Worm (Caenorhabditis elegans) whole organism, young adult: Measurements from ENCODE around the gene acdh-8.

Source experiments
- F10E7.11 ChIP-seq: sonication (generic microtip); optimal IDR thresholded peaks from 2 replicates; lab custom pipeline; 2017; ENCODE audit warnings: mild to moderate bottlenecking, missing genetic modification characterization, moderate library complexity, missing compliant biosample characterization
- F37B4.10 ChIP-seq: fragments of 200-800 bp; sonication (Bioruptor generic); IDR thresholded peaks from 2 replicates; pipeline ENCODE4 v1.3.6; 2022; ENCODE audit warnings: missing genetic modification characterization, missing compliant biosample characterization
- F52B5.7 ChIP-seq: sonication (generic microtip); optimal IDR thresholded peaks from 2 replicates; lab custom pipeline; 2016; ENCODE audit warnings: mild to moderate bottlenecking, missing genetic modification characterization, missing compliant biosample characterization
- K11D2.4 ChIP-seq: fragments of 200-800 bp; sonication (Bioruptor generic); IDR thresholded peaks from 2 replicates; pipeline ENCODE4 v1.3.6; 2022; ENCODE audit warnings: missing genetic modification reagents, missing genetic modification characterization, missing compliant biosample characterization
- K12H6.12 ChIP-seq: fragments of 200-800 bp; sonication (Bioruptor generic); optimal IDR thresholded peaks from 2 replicates; lab custom pipeline; 2018; ENCODE audit warnings: mild to moderate bottlenecking, missing genetic modification characterization, missing compliant biosample characterization
- T07F8.4 ChIP-seq: sonication (generic microtip); optimal IDR thresholded peaks from 2 replicates; lab custom pipeline; 2016; ENCODE audit warnings: mild to moderate bottlenecking, missing genetic modification characterization, moderate library complexity, missing compliant biosample characterization
- Y53G8AR.9 ChIP-seq: fragments of 200-800 bp; sonication (Bioruptor generic); conservative IDR thresholded peaks from 2 replicates; pipeline ENCODE4 v1.3.6; 2022; ENCODE audit warnings: missing genetic modification reagents, missing genetic modification characterization, missing compliant biosample characterization
- Y56A3A.18 ChIP-seq: fragments of 200-800 bp; sonication (Bioruptor generic); IDR thresholded peaks from 2 replicates; pipeline ENCODE4 v1.3.6; 2022; ENCODE audit warnings: missing genetic modification reagents, missing genetic modification characterization, missing compliant biosample characterization
- ZK185.1 ChIP-seq: sonication (generic microtip); optimal IDR thresholded peaks from 2 replicates; lab custom pipeline; 2016; ENCODE audit warnings: mild to moderate bottlenecking, missing genetic modification characterization, missing compliant biosample characterization; ENCODE audit not compliant: poor library complexity, severe bottlenecking
- bed-2 ChIP-seq: fragments of 200-800 bp; sonication (Bioruptor generic); IDR thresholded peaks from 2 replicates; pipeline ENCODE4 v1.3.6; 2022; ENCODE audit warnings: missing genetic modification reagents, missing genetic modification characterization, missing compliant biosample characterization
- cebp-1 ChIP-seq, 2 experiments: fragments of 200-800 bp in 1 of 2; sonication (Bioruptor generic) in 1 of 2; sonication (generic microtip) in 1 of 2; IDR thresholded peaks in 1 of 2; optimal IDR thresholded peaks in 1 of 2; 2 replicates each; pipeline versions ENCODE4 v1.3.6 to Lab custom; 2017 to 2022; ENCODE audit warnings: missing compliant biosample characterization in 2 of 2, missing genetic modification characterization in 2 of 2, mild to moderate bottlenecking in 1 of 2, missing genetic modification reagents in 1 of 2, moderate library complexity in 1 of 2
- ceh-58 ChIP-seq: fragments of 200-800 bp; sonication (Bioruptor generic); IDR thresholded peaks from 2 replicates; pipeline ENCODE4 v1.3.6; 2022; ENCODE audit warnings: missing genetic modification characterization, missing compliant biosample characterization
- ceh-91 ChIP-seq: fragments of 200-800 bp; sonication (Bioruptor generic); IDR thresholded peaks from 2 replicates; pipeline ENCODE4 v1.3.6; 2022; ENCODE audit warnings: missing genetic modification reagents, missing genetic modification characterization, missing compliant biosample characterization
- chd-7 ChIP-seq: sonication (generic microtip); optimal IDR thresholded peaks from 2 replicates; lab custom pipeline; 2016; ENCODE audit warnings: mild to moderate bottlenecking, missing genetic modification characterization, moderate library complexity, missing compliant biosample characterization
- die-1 ChIP-seq: sonication (generic microtip); optimal IDR thresholded peaks from 2 replicates; lab custom pipeline; 2016; ENCODE audit warnings: missing genotype, mild to moderate bottlenecking, missing genetic modification characterization, missing compliant biosample characterization
- dpl-1 ChIP-seq: fragments of 150-350 bp; optimal IDR thresholded peaks from 2 replicates; lab custom pipeline; 2014; ENCODE audit warnings: missing biosample characterization, missing genetic modification reagents, missing genetic modification characterization
- egl-18 ChIP-seq: fragments of 200-800 bp; sonication (Bioruptor generic); IDR thresholded peaks from 2 replicates; pipeline ENCODE4 v1.3.6; 2022; ENCODE audit warnings: missing genetic modification reagents, missing genetic modification characterization, missing compliant biosample characterization
- egl-44 ChIP-seq: fragments of 200-800 bp; sonication (Bioruptor generic); IDR thresholded peaks from 2 replicates; pipeline ENCODE4 v1.3.6; 2022; ENCODE audit warnings: missing genetic modification reagents, missing genetic modification characterization, missing compliant biosample characterization
- egrh-3 ChIP-seq: fragments of 200-800 bp; sonication (Bioruptor generic); IDR thresholded peaks from 2 replicates; pipeline ENCODE4 v1.3.6; 2022; ENCODE audit warnings: missing genetic modification reagents, missing genetic modification characterization, missing compliant biosample characterization
- him-1 ChIP-seq: sonication (generic microtip); optimal IDR thresholded peaks from 2 replicates; lab custom pipeline; 2016; ENCODE audit warnings: missing genotype, missing genetic modification reagents, missing genetic modification characterization, missing compliant biosample characterization
- hlh-26 ChIP-seq: fragments of 200-800 bp; sonication (Bioruptor generic); conservative IDR thresholded peaks from 2 replicates; pipeline ENCODE4 v1.3.6; 2022; ENCODE audit warnings: missing genetic modification reagents, missing genetic modification characterization, missing compliant biosample characterization
- hmg-1.2 ChIP-seq: fragments of 200-800 bp; sonication (Bioruptor generic); IDR thresholded peaks from 2 replicates; pipeline ENCODE4 v1.3.6; 2022; ENCODE audit warnings: missing genetic modification reagents, missing genetic modification characterization, missing compliant biosample characterization
- hmg-20 ChIP-seq: fragments of 200-800 bp; sonication (Bioruptor generic); IDR thresholded peaks from 2 replicates; pipeline ENCODE4 v1.3.6; 2022; ENCODE audit warnings: missing genetic modification reagents, missing genetic modification characterization, missing compliant biosample characterization
- hsf-1 ChIP-seq: fragments of 200-800 bp; sonication (Bioruptor generic); IDR thresholded peaks from 2 replicates; pipeline ENCODE4 v1.3.6; 2022; ENCODE audit warnings: missing genetic modification reagents, missing genetic modification characterization, missing compliant biosample characterization
- let-607 ChIP-seq, 2 experiments: fragments of 200-800 bp in 1 of 2; sonication (Bioruptor generic) in 1 of 2; sonication (generic microtip) in 1 of 2; optimal IDR thresholded peaks; 2 replicates each; lab custom pipeline; 2016 to 2018; ENCODE audit warnings: mild to moderate bottlenecking in 2 of 2, missing compliant biosample characterization in 2 of 2, missing genetic modification characterization in 2 of 2, moderate library complexity in 2 of 2, missing genotype in 1 of 2
- lin-26 ChIP-seq: fragments of 200-800 bp; sonication (Bioruptor generic); IDR thresholded peaks from 2 replicates; pipeline ENCODE4 v1.3.6; 2022; ENCODE audit warnings: missing genetic modification reagents, missing genetic modification characterization, missing compliant biosample characterization
- lin-35 ChIP-seq, 3 experiments: fragments of 150-350 bp in 2 of 3; sonication (generic microtip) in 1 of 3; optimal IDR thresholded peaks; 2 replicates each; lab custom pipeline; 2014 to 2018; ENCODE audit warnings: missing biosample characterization in 3 of 3, missing genetic modification characterization in 3 of 3, missing genetic modification reagents in 3 of 3
- lin-40 ChIP-seq: sonication (generic microtip); optimal IDR thresholded peaks from 2 replicates; lab custom pipeline; 2016; ENCODE audit warnings: missing genetic modification characterization, mild to moderate bottlenecking, missing compliant biosample characterization, missing genotype, missing genetic modification reagents
- madf-3 ChIP-seq: fragments of 200-800 bp; sonication (Bioruptor generic); IDR thresholded peaks from 2 replicates; pipeline ENCODE4 v1.3.6; 2022; ENCODE audit warnings: missing genetic modification reagents, missing genetic modification characterization, missing compliant biosample characterization
- mcd-1 ChIP-seq: fragments of 200-800 bp; sonication (Bioruptor generic); IDR thresholded peaks from 2 replicates; pipeline ENCODE4 v1.3.6; 2022; ENCODE audit warnings: missing genetic modification reagents, missing genetic modification characterization, missing compliant biosample characterization
- nhr-90 ChIP-seq: sonication (generic microtip); optimal IDR thresholded peaks from 2 replicates; lab custom pipeline; 2016; ENCODE audit warnings: missing genotype, mild to moderate bottlenecking, missing genetic modification characterization, missing compliant biosample characterization
- rec-8 ChIP-seq, 2 experiments: sonication (generic microtip); optimal IDR thresholded peaks; 2 replicates each; lab custom pipeline; 2016; ENCODE audit warnings: mild to moderate bottlenecking in 2 of 2, missing genetic modification characterization in 2 of 2, missing genetic modification reagents in 2 of 2, missing genotype in 2 of 2, missing biosample characterization in 1 of 2, missing compliant biosample characterization in 1 of 2, moderate library complexity in 1 of 2
- repo-1 ChIP-seq: sonication (generic microtip); optimal IDR thresholded peaks from 2 replicates; lab custom pipeline; 2017; ENCODE audit warnings: mild to moderate bottlenecking, missing genetic modification characterization, missing compliant biosample characterization
- rpc-1 ChIP-seq, 2 experiments: fragments of 150-350 bp in 1 of 2; sonication (generic microtip) in 1 of 2; optimal IDR thresholded peaks; 2 replicates each; lab custom pipeline; 2014 to 2018; ENCODE audit warnings: missing biosample characterization in 1 of 2, missing genetic modification characterization in 1 of 2, missing genetic modification reagents in 1 of 2, missing genotype in 1 of 2
- snpc-3.4 ChIP-seq: sonication (generic microtip); optimal IDR thresholded peaks from 2 replicates; lab custom pipeline; 2017; ENCODE audit warnings: missing genetic modification characterization, mild to moderate bottlenecking, missing compliant biosample characterization, antibody characterized with exemption, moderate library complexity, missing genotype, missing genetic modification reagents
- snpc-4 ChIP-seq, 5 experiments: fragments of 150-350 bp in 1 of 5; sonication (generic microtip) in 4 of 5; optimal IDR thresholded peaks; 2 replicates each; lab custom pipeline; 2014 to 2018; ENCODE audit warnings: missing genetic modification characterization in 5 of 5, missing biosample characterization in 3 of 5, antibody characterized with exemption in 2 of 5, mild to moderate bottlenecking in 2 of 5, missing compliant biosample characterization in 2 of 5, missing genotype in 2 of 5, moderate library complexity in 2 of 5, missing genetic modification reagents in 1 of 5
- tlf-1 ChIP-seq: fragments of 200-800 bp; sonication (Bioruptor generic); optimal IDR thresholded peaks from 2 replicates; lab custom pipeline; 2018; ENCODE audit warnings: mild to moderate bottlenecking, missing genetic modification characterization, missing compliant biosample characterization
- unc-130 ChIP-seq: sonication (generic microtip); optimal IDR thresholded peaks from 2 replicates; lab custom pipeline; 2016; ENCODE audit warnings: missing genetic modification reagents, missing genetic modification characterization, missing compliant biosample characterization
- zfh-2 ChIP-seq: fragments of 200-800 bp; sonication (Bioruptor generic); conservative IDR thresholded peaks from 2 replicates; pipeline ENCODE4 v1.3.6; 2022; ENCODE audit warnings: missing genetic modification reagents, missing genetic modification characterization, missing compliant biosample characterization
- ztf-18 ChIP-seq: sonication (generic microtip); optimal IDR thresholded peaks from 2 replicates; lab custom pipeline; 2016; ENCODE audit warnings: missing genotype, mild to moderate bottlenecking, missing genetic modification characterization, missing compliant biosample characterization
- ztf-22 ChIP-seq: fragments of 200-800 bp; sonication (Bioruptor generic); optimal IDR thresholded peaks from 2 replicates; lab custom pipeline; 2018; ENCODE audit warnings: mild to moderate bottlenecking, missing genetic modification characterization, moderate library complexity, missing compliant biosample characterization
- ztf-25 ChIP-seq: fragments of 200-800 bp; sonication (Bioruptor generic); IDR thresholded peaks from 2 replicates; pipeline ENCODE4 v1.3.6; 2022; ENCODE audit warnings: missing genetic modification reagents, missing genetic modification characterization, missing compliant biosample characterization
- ztf-28 ChIP-seq: fragments of 200-800 bp; sonication (Bioruptor generic); IDR thresholded peaks from 2 replicates; pipeline ENCODE4 v1.3.6; 2022; ENCODE audit warnings: missing genetic modification reagents, missing genetic modification characterization, missing compliant biosample characterization
- ztf-3 ChIP-seq: fragments of 200-800 bp; sonication (Bioruptor generic); optimal IDR thresholded peaks from 2 replicates; lab custom pipeline; 2018; ENCODE audit warnings: mild to moderate bottlenecking, missing genetic modification characterization, missing compliant biosample characterization

Gene acdh-8

ce11 chrII:5772547-5773142 is 21.6 kb upstream of the acdh-8 start (continued):
- no peak for TF ChIP-seq hlh-26 (GFP tag; lab: Robert Waterston, UW)
- TF ChIP-seq snpc-3.4, result no peak
- 0 out of 2 replicates have a peak, but pooled peaks have one; percentile 57 for TF ChIP-seq Y53G8AR.9
- TF ChIP-seq hmg-20 (GFP tag; lab: Robert Waterston, UW), result no peak
- peak; percentile 58 for TF ChIP-seq nhr-90
- TF ChIP-seq dpl-1 (GFP tag; lab: Kevin White, UChicago), result no peak
- 0 out of 2 replicates have a peak, but pooled peaks have one; percentile 55 for TF ChIP-seq madf-3 (GFP tag; lab: Robert Waterston, UW)
- peak; percentile 7 for TF ChIP-seq tlf-1 (GFP tag; lab: Kevin White, UChicago)
- no peak for TF ChIP-seq unc-130 (GFP tag; lab: Kevin White, UChicago)
- TF ChIP-seq rec-8 (tag; optimal IDR thresholded peaks at IDR 0.05; lab: Kevin White, UChicago), result peak; percentile 16 to 63
- TF ChIP-seq ceh-91 (GFP tag; lab: Robert Waterston, UW), result no peak
- peak; percentile 37 for TF ChIP-seq T07F8.4
- peak; percentile 38; the same call in 1 of the 2 replicates for TF ChIP-seq mcd-1
- 0 out of 2 replicates have a peak, but pooled peaks have one; percentile 50 for TF ChIP-seq ztf-28 (GFP tag; lab: Robert Waterston, UW)
- no peak for TF ChIP-seq ceh-58 (GFP tag; lab: Robert Waterston, UW)
- no peak for TF ChIP-seq lin-35 (GFP tag; optimal IDR thresholded peaks at IDR 0.05; lab: Kevin White, UChicago)
- TF ChIP-seq ztf-18, result peak; percentile 58
- TF ChIP-seq cebp-1 (GFP tag; IDR thresholded peaks at IDR 0.05; lab: Robert Waterston, UW), result no peak
- no peak for TF ChIP-seq cebp-1 (tag; optimal IDR thresholded peaks at IDR 0.05; lab: Kevin White, UChicago)
- no peak for TF ChIP-seq ztf-3
- peak; percentile 12 for TF ChIP-seq F52B5.7
- TF ChIP-seq lin-26, result peak; percentile 86
- TF ChIP-seq ztf-22, result no peak
- TF ChIP-seq egl-18, result no peak
- TF ChIP-seq bed-2 (GFP tag; lab: Robert Waterston, UW), result no peak
- no peak for TF ChIP-seq hsf-1
- peak; percentile 26 for TF ChIP-seq lin-40 (tag; lab: Kevin White, UChicago)
- peak; percentile 64 for TF ChIP-seq rpc-1 (optimal IDR thresholded peaks at IDR 0.05; lab: Kevin White, UChicago)
- TF ChIP-seq rpc-1 (tag; optimal IDR thresholded peaks at IDR 0.05; lab: Kevin White, UChicago), result peak; percentile 81
- TF ChIP-seq repo-1 (tag; lab: Kevin White, UChicago), result peak; percentile 2
- peak; percentile 52 for TF ChIP-seq chd-7 (tag; lab: Kevin White, UChicago)
- TF ChIP-seq K11D2.4 (GFP tag; lab: Robert Waterston, UW), result 0 out of 2 replicates have a peak, but pooled peaks have one; percentile 54
- no peak for TF ChIP-seq let-607 (tag; optimal IDR thresholded peaks at IDR 0.05; lab: Kevin White, UChicago)
- peak; percentile 33; the same call in 1 of the 2 replicates for TF ChIP-seq egrh-3 (GFP tag; lab: Robert Waterston, UW)
- TF ChIP-seq F37B4.10 (GFP tag; lab: Robert Waterston, UW), result no peak
- peak; percentile 78 for TF ChIP-seq hmg-1.2 (GFP tag; lab: Robert Waterston, UW)
- peak; percentile 59; the same call in 1 of the 2 replicates for TF ChIP-seq zfh-2 (GFP tag; lab: Robert Waterston, UW)
- TF ChIP-seq F10E7.11 (tag; lab: Kevin White, UChicago), result no peak
- TF ChIP-seq ztf-25 (GFP tag; lab: Robert Waterston, UW), result no peak
- TF ChIP-seq him-1 (tag; lab: Kevin White, UChicago), result peak; percentile 80
- peak; percentile 66 for TF ChIP-seq die-1 (tag; lab: Kevin White, UChicago)
- peak; percentile 55; the same call in 1 of the 2 replicates for TF ChIP-seq Y56A3A.18 (GFP tag; lab: Robert Waterston, UW)
- TF ChIP-seq K12H6.12 (tag; lab: Kevin White, UChicago), result peak; percentile 13
- TF ChIP-seq snpc-4 (GFP tag; optimal IDR thresholded peaks at IDR 0.05; lab: Kevin White, UChicago), result no peak
- peak in 3 of 4 experiments; percentile 0 to 70 (median 62) for TF ChIP-seq snpc-4 (tag; optimal IDR thresholded peaks at IDR 0.05; lab: Kevin White, UChicago)
- 0 out of 2 replicates have a peak, but pooled peaks have one; percentile 40 for TF ChIP-seq egl-44
- peak; percentile 31 for TF ChIP-seq ZK185.1 (tag; lab: Kevin White, UChicago)
